Fruit fly (Drosophila melanogaster): ENCODE results near the gene fon.
A peak's percentile ranks its signal among the peaks of the same experiment; 100 is the strongest.

The fon gene

dm6 chr2L:19425765-19426329, 39.8 kb upstream of the fon start (continued):
- TF ChIP-seq Nf-YA (GFP tag; IDR thresholded peaks at IDR 0.05) (peak; percentile 39; the same call in 1 of the 2 replicates), CG14710 (tag; optimal IDR thresholded peaks at IDR 0.05) (peak; percentile 49), CoRest (tag; optimal IDR thresholded peaks at IDR 0.05) (peak; percentile 76), B-H2 (GFP tag; optimal IDR thresholded peaks at IDR 0.05) (no peak), CG32532 (GFP tag; IDR thresholded peaks at IDR 0.05) (peak; percentile 83), CG4820 (GFP tag; optimal IDR thresholded peaks at IDR 0.05) (peak; percentile 40), ken (GFP tag; IDR thresholded peaks at IDR 0.05) (peak; percentile 51; the same call in 1 of the 3 replicates), CG4707 (GFP tag; optimal IDR thresholded peaks at IDR 0.05) (peak; percentile 2), CG7839 (tag; optimal IDR thresholded peaks at IDR 0.05) (peak; percentile 77), schlank (tag; optimal IDR thresholded peaks at IDR 0.05) (peak; percentile 20), ERR (GFP tag; optimal IDR thresholded peaks at IDR 0.05) (no peak), oc (tag; optimal IDR thresholded peaks at IDR 0.05) (peak; percentile 33), HLHmδ (GFP tag; optimal IDR thresholded peaks at IDR 0.05) (no peak), ftz-f1 (GFP tag; optimal IDR thresholded peaks at IDR 0.05) (peak; percentile 91), CG31388 (GFP tag; optimal IDR thresholded peaks at IDR 0.05) (peak; percentile 34), pan (optimal IDR thresholded peaks at IDR 0.05) (no peak), pan (GFP tag; optimal IDR thresholded peaks at IDR 0.05 in 1 of 2, IDR thresholded peaks at IDR 0.05 in 1 of 2) (peak in 1 of 2 experiments; percentile 79), Dip2 (GFP tag; IDR thresholded peaks at IDR 0.05) (no peak), Fer1 (GFP tag; optimal IDR thresholded peaks at IDR 0.05) (peak; percentile 55), CG14441 (GFP tag; IDR thresholded peaks at IDR 0.05) (peak; percentile 70), CG15269 (tag; optimal IDR thresholded peaks at IDR 0.05) (peak; percentile 82), CG33213 (GFP tag; optimal IDR thresholded peaks at IDR 0.05) (peak; percentile 50), kay (GFP tag; optimal IDR thresholded peaks at IDR 0.05) (no peak), CG17829 (tag; optimal IDR thresholded peaks at IDR 0.05) (peak; percentile 73), Lim3 (GFP tag; IDR thresholded peaks at IDR 0.05) (0 out of 2 replicates have a peak, but pooled peaks have one; percentile 8), GATAe (GFP tag; conservative IDR thresholded peaks at IDR 0.05) (peak; percentile 43; the same call in 1 of the 2 replicates), CG4617 (GFP tag; optimal IDR thresholded peaks at IDR 0.05; ENCODE audit: borderline replicate concordance) (peak; percentile 9), CG18011 (GFP tag; optimal IDR thresholded peaks at IDR 0.05) (peak; percentile 32), Scr (GFP tag; IDR thresholded peaks at IDR 0.05; ENCODE audit: partially characterized antibody) (no peak), repo (GFP tag; optimal IDR thresholded peaks at IDR 0.05) (peak; percentile 47), z (GFP tag; IDR thresholded peaks at IDR 0.05) (peak; percentile 58; the same call in 1 of the 3 replicates), CG8765 (GFP tag; IDR thresholded peaks at IDR 0.05) (peak; percentile 20; the same call in 1 of the 2 replicates), CG8089 (GFP tag; optimal IDR thresholded peaks at IDR 0.05) (peak; percentile 37), Xbp1 (GFP tag; optimal IDR thresholded peaks at IDR 0.05) (peak; percentile 77), gcm2 (GFP tag; optimal IDR thresholded peaks at IDR 0.05) (peak; percentile 37), gfzf (GFP tag; optimal IDR thresholded peaks at IDR 0.05) (no peak), mam (GFP tag; optimal IDR thresholded peaks at IDR 0.05) (peak; percentile 59), CG5245 (GFP tag; optimal IDR thresholded peaks at IDR 0.05) (peak; percentile 55), CG9932 (GFP tag; IDR thresholded peaks at IDR 0.05) (peak; percentile 67), CG30020 (tag; optimal IDR thresholded peaks at IDR 0.05) (peak; percentile 34), zfh2 (GFP tag; optimal IDR thresholded peaks at IDR 0.05) (peak; percentile 40), abd-A (tag; optimal IDR thresholded peaks at IDR 0.05) (no peak), psq (GFP tag; optimal IDR thresholded peaks at IDR 0.05) (no peak), fd64A (GFP tag; optimal IDR thresholded peaks at IDR 0.05) (no peak), pb (GFP tag; optimal IDR thresholded peaks at IDR 0.05) (peak; percentile 59), lov (optimal IDR thresholded peaks at IDR 0.05) (no peak), lov (GFP tag; IDR thresholded peaks at IDR 0.05) (peak; percentile 72; the same call in 2 of the 3 replicates), Myb (GFP tag; optimal IDR thresholded peaks at IDR 0.05) (no peak), CG8290 (GFP tag; optimal IDR thresholded peaks at IDR 0.05) (peak; percentile 63), CG8290 (tag; optimal IDR thresholded peaks at IDR 0.05) (peak in 1 of 2 experiments; percentile 66), CG13287 (GFP tag; IDR thresholded peaks at IDR 0.05; ENCODE audit: partially characterized antibody) (no peak)
